Fruit fly (Drosophila melanogaster) S2 (cell line): ENCODE measurements around the gene Or85d.

ENCODE experiments used
- CG8478 ChIP-seq: fragments of >200 bp; optimal IDR thresholded peaks from 2 replicates; lab custom pipeline; 2018
- CTCF ChIP-seq, 2 experiments: fragments of >200 bp; optimal IDR thresholded peaks; 2 replicates each; lab custom pipeline; 2018

dm6 chr3R:8524277-8524676 is 28.1 kb upstream of the Or85d start:
- TF ChIP-seq CG8478 (lab: Kevin White, UChicago) (no peak), CTCF (optimal IDR thresholded peaks at IDR 0.05; lab: Kevin White, UChicago) (no peak)
